Fruit fly (Drosophila melanogaster): ENCODE measurements around the gene msk.

The msk gene

DNA sequence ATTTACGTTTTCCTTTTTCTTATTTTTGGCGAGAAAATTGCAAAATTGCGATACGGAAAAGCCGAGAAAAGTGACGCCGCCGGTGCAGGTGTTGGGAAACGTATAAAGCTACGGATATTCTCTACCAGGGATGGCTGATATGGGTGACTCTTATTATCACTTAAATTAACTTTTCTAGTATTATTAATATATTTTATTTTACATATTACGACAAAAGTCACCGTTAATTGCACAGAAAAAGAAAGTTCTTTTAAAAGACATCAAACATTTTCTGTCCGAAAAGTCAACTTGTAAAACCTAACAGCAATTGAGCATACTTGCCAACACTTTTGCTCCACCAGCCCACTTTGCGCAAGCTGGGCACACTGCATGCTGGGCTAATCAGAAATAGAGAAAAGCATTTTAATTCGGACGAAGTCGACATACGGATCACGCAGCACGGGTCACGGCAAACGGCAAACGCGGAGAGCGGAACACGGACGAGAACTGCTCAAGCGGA lies 11.8 kb downstream of the msk start, which contains the start of the genes Cds and Uba2 (continued):
- TF ChIP-seq CG1621 (tag; optimal IDR thresholded peaks at IDR 0.05) (peak; percentile 85), CG10631 (GFP tag; optimal IDR thresholded peaks at IDR 0.05) (peak; percentile 94), eg (GFP tag; IDR thresholded peaks at IDR 0.05) (peak; percentile 92), esn (GFP tag; optimal IDR thresholded peaks at IDR 0.05) (peak; percentile 88), fd59A (GFP tag; optimal IDR thresholded peaks at IDR 0.05) (peak; percentile 35), CG7368 (GFP tag; optimal IDR thresholded peaks at IDR 0.05) (peak; percentile 72), CG6276 (GFP tag; optimal IDR thresholded peaks at IDR 0.05) (no peak), svp (GFP tag) (peak; percentile 96), CG3032 (tag; optimal IDR thresholded peaks at IDR 0.05) (peak; percentile 87), cyc (GFP tag; optimal IDR thresholded peaks at IDR 0.05) (peak; percentile 86), CG16779 (tag; optimal IDR thresholded peaks at IDR 0.05) (peak; percentile 77), CG8319 (GFP tag; optimal IDR thresholded peaks at IDR 0.05) (peak; percentile 82), Ets21C (GFP tag; optimal IDR thresholded peaks at IDR 0.05) (peak; percentile 78), acj6 (GFP tag; optimal IDR thresholded peaks at IDR 0.05) (peak; percentile 92), CG6163 (GFP tag; IDR thresholded peaks at IDR 0.05) (peak; percentile 86), CG11294 (GFP tag; IDR thresholded peaks at IDR 0.05) (peak; percentile 84; the same call in 1 of the 2 replicates), spab (GFP tag; optimal IDR thresholded peaks at IDR 0.05) (no peak), CG3919 (GFP tag; optimal IDR thresholded peaks at IDR 0.05) (peak; percentile 90), salr (GFP tag; optimal IDR thresholded peaks at IDR 0.05) (peak; percentile 67 to 82), CG32006 (GFP tag; optimal IDR thresholded peaks at IDR 0.05) (peak; percentile 90), Eip78C (GFP tag) (peak; percentile 89), CG11902 (GFP tag; optimal IDR thresholded peaks at IDR 0.05) (peak; percentile 79), dac (GFP tag; optimal IDR thresholded peaks at IDR 0.05) (peak; percentile 81), vri (GFP tag; optimal IDR thresholded peaks at IDR 0.05) (peak; percentile 85), Ets96B (tag; optimal IDR thresholded peaks at IDR 0.05) (peak; percentile 82), pdm3 (GFP tag; optimal IDR thresholded peaks at IDR 0.05) (no peak), fkh (GFP tag; optimal IDR thresholded peaks at IDR 0.05) (no peak), CG34406 (GFP tag; optimal IDR thresholded peaks at IDR 0.05) (peak; percentile 88), fd85E (GFP tag; optimal IDR thresholded peaks at IDR 0.05) (peak; percentile 74), CG6792 (GFP tag; optimal IDR thresholded peaks at IDR 0.05) (peak; percentile 83), CG8119 (GFP tag; IDR thresholded peaks at IDR 0.05) (peak; percentile 83; the same call in 2 of the 3 replicates), Hr39 (GFP tag; optimal IDR thresholded peaks at IDR 0.05) (peak; percentile 84), Eip93F (GFP tag; optimal IDR thresholded peaks at IDR 0.05) (peak; percentile 84), Lpt (GFP tag; optimal IDR thresholded peaks at IDR 0.05) (peak; percentile 79), OdsH (GFP tag; optimal IDR thresholded peaks at IDR 0.05) (peak; percentile 93), CG10669 (GFP tag; optimal IDR thresholded peaks at IDR 0.05) (no peak), lz (GFP tag; optimal IDR thresholded peaks at IDR 0.05) (peak; percentile 87)

DNA sequence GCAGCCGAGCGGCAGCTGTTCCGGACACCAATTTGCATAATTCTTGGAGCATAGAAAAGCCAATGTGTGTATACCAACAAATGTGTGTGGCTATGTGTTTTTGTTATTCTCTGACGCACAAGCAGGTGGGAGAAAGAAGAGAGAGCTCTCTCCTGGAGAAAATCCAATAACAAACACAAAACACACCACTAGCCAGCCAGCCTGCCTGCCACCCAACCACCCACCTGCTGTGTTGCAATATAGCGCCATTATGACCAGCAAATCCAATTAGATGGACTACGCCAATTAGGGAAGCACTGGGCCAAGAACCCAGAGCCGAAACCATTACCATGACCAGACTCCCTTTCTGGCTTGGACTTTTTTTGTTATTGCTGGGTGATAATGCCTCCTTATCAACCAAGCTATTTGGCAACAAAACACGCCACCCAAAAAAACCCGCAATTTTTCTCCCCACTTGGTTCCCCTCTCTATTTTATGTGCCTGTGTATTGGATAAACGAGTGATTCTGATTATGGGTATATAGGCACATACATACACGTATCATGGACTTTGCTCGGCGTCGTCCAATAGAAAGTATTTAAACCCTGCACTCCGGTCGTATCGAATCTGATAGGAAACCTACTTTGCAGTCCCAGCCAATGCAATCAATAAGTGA lies 12.5 kb downstream of the msk start:
- TF ChIP-seq eg (GFP tag; IDR thresholded peaks at IDR 0.05) (no peak), CG15336 (GFP tag; IDR thresholded peaks at IDR 0.05) (0 out of 2 replicates have a peak, but pooled peaks have one; percentile 10), CG11902 (GFP tag; optimal IDR thresholded peaks at IDR 0.05) (no peak), CG8119 (GFP tag; IDR thresholded peaks at IDR 0.05) (0 out of 3 replicates have a peak, but pooled peaks have one; percentile 20), Eip78C (GFP tag) (peak; percentile 49), CG34406 (GFP tag; optimal IDR thresholded peaks at IDR 0.05) (no peak), fkh (GFP tag; optimal IDR thresholded peaks at IDR 0.05) (no peak), topi (GFP tag; optimal IDR thresholded peaks at IDR 0.05) (no peak), vri (GFP tag; optimal IDR thresholded peaks at IDR 0.05) (peak; percentile 77)
